Worm (Caenorhabditis elegans) whole organism, young adult: Measurements from ENCODE around the gene ZK353.3.
A peak's percentile ranks its signal among the peaks of the same experiment; 100 is the strongest.

Experiments used
- ets-4 ChIP-seq: fragments of 200-800 bp; sonication (Bioruptor generic); optimal IDR thresholded peaks from 2 replicates; lab custom pipeline; 2018; ENCODE audit warnings: mild to moderate bottlenecking, missing genetic modification characterization, missing compliant biosample characterization
- hlh-12 ChIP-seq: sonication (generic microtip); optimal IDR thresholded peaks from 2 replicates; lab custom pipeline; 2016; ENCODE audit warnings: missing genetic modification characterization, missing compliant biosample characterization
- hlh-26 ChIP-seq: fragments of 200-800 bp; sonication (Bioruptor generic); conservative IDR thresholded peaks from 2 replicates; pipeline ENCODE4 v1.3.6; 2022; ENCODE audit warnings: missing genetic modification reagents, missing genetic modification characterization, missing compliant biosample characterization
- let-526 ChIP-seq: fragments of 200-800 bp; sonication (Bioruptor generic); IDR thresholded peaks from 2 replicates; pipeline ENCODE4 v1.3.6; 2022; ENCODE audit warnings: missing genetic modification reagents, missing genetic modification characterization, missing compliant biosample characterization
- lin-26 ChIP-seq: fragments of 200-800 bp; sonication (Bioruptor generic); IDR thresholded peaks from 2 replicates; pipeline ENCODE4 v1.3.6; 2022; ENCODE audit warnings: missing genetic modification reagents, missing genetic modification characterization, missing compliant biosample characterization
- madf-8 ChIP-seq: fragments of 200-800 bp; sonication (Bioruptor generic); conservative IDR thresholded peaks from 2 replicates; pipeline ENCODE4 v1.3.6; 2022; ENCODE audit warnings: missing genetic modification reagents, missing genetic modification characterization, missing compliant biosample characterization
- rcor-1 ChIP-seq: fragments of 200-800 bp; sonication (Bioruptor generic); IDR thresholded peaks from 2 replicates; pipeline ENCODE4 v1.3.6; 2022; ENCODE audit warnings: missing genetic modification reagents, missing genetic modification characterization, missing compliant biosample characterization
- rec-8 ChIP-seq, 2 experiments: sonication (generic microtip); optimal IDR thresholded peaks; 2 replicates each; lab custom pipeline; 2016; ENCODE audit warnings: mild to moderate bottlenecking in 2 of 2, missing genetic modification characterization in 2 of 2, missing genetic modification reagents in 2 of 2, missing genotype in 2 of 2, missing biosample characterization in 1 of 2, missing compliant biosample characterization in 1 of 2, moderate library complexity in 1 of 2
- sea-2 ChIP-seq: fragments of 200-800 bp; sonication (Bioruptor generic); IDR thresholded peaks from 2 replicates; pipeline ENCODE4 v1.3.6; 2022; ENCODE audit warnings: missing genetic modification characterization, missing compliant biosample characterization
- snpc-4 ChIP-seq, 5 experiments: fragments of 150-350 bp in 1 of 5; sonication (generic microtip) in 4 of 5; optimal IDR thresholded peaks; 2 replicates each; lab custom pipeline; 2014 to 2018; ENCODE audit warnings: missing genetic modification characterization in 5 of 5, missing biosample characterization in 3 of 5, antibody characterized with exemption in 2 of 5, mild to moderate bottlenecking in 2 of 5, missing compliant biosample characterization in 2 of 5, missing genotype in 2 of 5, moderate library complexity in 2 of 5, missing genetic modification reagents in 1 of 5
- ztf-25 ChIP-seq: fragments of 200-800 bp; sonication (Bioruptor generic); IDR thresholded peaks from 2 replicates; pipeline ENCODE4 v1.3.6; 2022; ENCODE audit warnings: missing genetic modification reagents, missing genetic modification characterization, missing compliant biosample characterization

DNA sequence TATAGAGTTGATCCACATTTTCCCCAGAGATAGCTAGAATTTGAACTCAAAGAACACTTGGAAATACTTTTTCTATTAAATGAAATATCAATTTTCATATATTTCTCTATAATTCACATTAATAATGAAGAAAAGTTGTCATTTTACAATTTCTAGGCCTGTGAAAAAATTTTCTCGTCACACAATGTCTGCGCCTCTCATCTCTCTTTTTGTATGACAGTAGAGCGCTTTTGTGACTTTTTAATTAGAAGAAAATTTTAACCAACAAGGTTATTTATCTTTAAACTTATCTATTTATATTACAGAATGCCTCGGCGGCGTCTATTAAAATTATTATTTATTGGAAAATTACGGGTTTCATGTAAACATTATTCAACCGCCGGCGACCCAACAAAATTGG lies 33.2 kb downstream of the ZK353.3 start, which contains the start of gene ZK1236.1:
- peak; percentile 95 for TF ChIP-seq madf-8 (GFP tag; lab: Robert Waterston, UW)
- no peak for TF ChIP-seq hlh-12 (tag; lab: Kevin White, UChicago)
- TF ChIP-seq rec-8 (tag; optimal IDR thresholded peaks at IDR 0.05; lab: Kevin White, UChicago) = no peak
- no peak for TF ChIP-seq let-526 (GFP tag; lab: Robert Waterston, UW)
- TF ChIP-seq lin-26 (GFP tag; lab: Robert Waterston, UW) = no peak
- no peak for TF ChIP-seq ztf-25 (GFP tag; lab: Robert Waterston, UW)
- no peak for TF ChIP-seq rcor-1 (GFP tag; lab: Robert Waterston, UW)
- no peak for TF ChIP-seq sea-2
- no peak for TF ChIP-seq ets-4 (GFP tag; lab: Kevin White, UChicago)
- no peak for TF ChIP-seq snpc-4 (GFP tag; optimal IDR thresholded peaks at IDR 0.05; lab: Kevin White, UChicago)
- no peak for TF ChIP-seq snpc-4 (tag; optimal IDR thresholded peaks at IDR 0.05; lab: Kevin White, UChicago)
- no peak for TF ChIP-seq hlh-26
